Fruit fly (Drosophila melanogaster) whole organism, adult: Measurements from ENCODE around the gene ctrip.

ENCODE experiments used
- CG12768 ChIP-seq: fragments of 200-800 bp; sonication (Bioruptor generic); optimal IDR thresholded peaks from 2 replicates; lab custom pipeline; 2017; ENCODE audit warnings: missing biosample characterization, missing genetic modification characterization, mild to moderate bottlenecking, moderate library complexity, missing genetic modification reagents
- CG14711 ChIP-seq: fragments of 200-800 bp; sonication (Bioruptor generic); optimal IDR thresholded peaks from 2 replicates; lab custom pipeline; 2018; ENCODE audit warnings: missing biosample characterization, mild to moderate bottlenecking, missing genetic modification characterization, moderate library complexity
- CG33017 ChIP-seq: fragments of 200-800 bp; sonication (Bioruptor generic); optimal IDR thresholded peaks from 2 replicates; lab custom pipeline; 2018; ENCODE audit warnings: missing biosample characterization, mild to moderate bottlenecking, missing genetic modification characterization, moderate library complexity
- Clk ChIP-seq: fragments of 200-800 bp; sonication (Bioruptor generic); optimal IDR thresholded peaks from 2 replicates; lab custom pipeline; 2017; ENCODE audit warnings: missing biosample characterization, missing genetic modification characterization
- cnc ChIP-seq, 2 experiments: fragments of >200 bp; optimal IDR thresholded peaks; 2 replicates each; lab custom pipeline; 2017
- toe ChIP-seq: fragments of 200-800 bp; sonication (Bioruptor generic); optimal IDR thresholded peaks from 2 replicates; lab custom pipeline; 2016; ENCODE audit warnings: missing biosample characterization, missing genetic modification characterization

dm6 chr3R:4849035-4849656 lies 37.2 kb upstream of the ctrip start:
- TF ChIP-seq cnc (optimal IDR thresholded peaks at IDR 0.05; lab: Kevin White, UChicago) (no peak), Clk (GFP tag; lab: Kevin White, UChicago) (no peak), CG14711 (tag; lab: Kevin White, UChicago) (no peak), toe (GFP tag; lab: Kevin White, UChicago) (no peak), CG12768 (GFP tag; lab: Kevin White, UChicago) (no peak), CG33017 (tag; lab: Kevin White, UChicago) (no peak)
